Worm (Caenorhabditis elegans): Measurements from ENCODE around the gene sdz-24.

Gene sdz-24

DNA sequence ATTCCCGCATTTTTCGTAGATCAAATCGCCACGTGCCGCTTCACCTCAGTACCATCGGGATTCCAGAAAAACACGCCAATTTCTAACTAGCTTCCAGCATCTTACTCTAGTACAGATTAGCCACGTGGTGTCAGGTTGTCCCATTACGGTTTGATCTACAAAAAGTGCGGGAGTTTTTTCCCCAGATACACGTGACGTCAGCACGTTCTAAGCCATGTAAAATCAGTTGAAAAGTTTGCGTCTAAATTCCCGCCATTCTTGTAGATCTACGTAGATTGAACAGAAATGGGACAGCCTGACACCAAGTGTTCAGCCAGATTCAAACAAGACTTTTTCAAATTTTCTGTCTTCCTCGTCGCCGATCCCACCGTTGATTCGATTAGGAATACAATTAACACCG is 20.1 kb downstream of the sdz-24 start, which contains the start of gene T02H6.9:
T02H6.9 (plus strand) TSS at position 301 of the 400 bp plus-strand sequence.
- TF ChIP-seq unc-62 (GFP tag; optimal IDR thresholded peaks at IDR 0.05) = no peak
- TF ChIP-seq zag-1 (tag; optimal IDR thresholded peaks at IDR 0.05) = no peak
- no peak for TF ChIP-seq alr-1 (tag; optimal IDR thresholded peaks at IDR 0.05)
- no peak for TF ChIP-seq ceh-82 (tag; optimal IDR thresholded peaks at IDR 0.05)
- TF ChIP-seq peb-1 (tag; optimal IDR thresholded peaks at IDR 0.05) = no peak
- TF ChIP-seq nhr-237 (tag; optimal IDR thresholded peaks at IDR 0.05) = no peak
- no peak for TF ChIP-seq nhr-21 (tag; optimal IDR thresholded peaks at IDR 0.05)
- no peak for TF ChIP-seq ceh-16 (tag; optimal IDR thresholded peaks at IDR 0.05)
- TF ChIP-seq nhr-77 (tag; optimal IDR thresholded peaks at IDR 0.05) = no peak
- no peak for TF ChIP-seq skn-1 (tag; optimal IDR thresholded peaks at IDR 0.05)
- TF ChIP-seq ztf-11 (tag; optimal IDR thresholded peaks at IDR 0.05) = no peak
- TF ChIP-seq nhr-10 (tag; optimal IDR thresholded peaks at IDR 0.05) = no peak
- no peak for TF ChIP-seq blmp-1 (tag; optimal IDR thresholded peaks at IDR 0.05; ENCODE audit: insufficient read depth)
- TF ChIP-seq nhr-6 (tag; optimal IDR thresholded peaks at IDR 0.05) = no peak
- TF ChIP-seq sma-3 (GFP tag; optimal IDR thresholded peaks at IDR 0.05) = no peak
- TF ChIP-seq Y55F3AM.14 (GFP tag; optimal IDR thresholded peaks at IDR 0.05) = no peak

DNA sequence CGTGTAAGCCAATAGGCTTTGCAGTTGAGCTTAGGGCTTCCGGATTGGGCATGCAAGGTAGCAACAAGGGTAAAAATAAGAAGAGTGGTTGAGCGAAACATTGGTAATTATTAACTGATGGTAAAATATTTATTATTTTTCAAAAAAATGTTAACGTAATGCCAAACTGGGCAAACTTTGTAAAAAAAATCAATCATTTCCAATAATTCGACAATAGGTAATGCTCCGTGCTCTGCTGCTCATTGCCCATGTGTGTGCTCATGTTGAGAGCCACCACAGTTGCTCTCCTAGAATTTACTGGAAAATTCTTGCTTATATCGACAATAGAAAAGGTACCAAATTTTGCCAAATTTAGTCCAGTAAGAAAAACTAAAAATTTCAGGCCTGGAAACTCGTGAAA is 22.1 kb downstream of the sdz-24 start, which contains the start of the genes T02H6.10 and T02H6.8:
T02H6.10 (minus strand) TSS at position 101 of the 400 bp plus-strand sequence.
T02H6.8 (plus strand) TSS at position 221 of the 400 bp plus-strand sequence.
- TF ChIP-seq lin-13 (GFP tag; optimal IDR thresholded peaks at IDR 0.05) (no peak), crh-2 (tag; optimal IDR thresholded peaks at IDR 0.05) (no peak)

DNA sequence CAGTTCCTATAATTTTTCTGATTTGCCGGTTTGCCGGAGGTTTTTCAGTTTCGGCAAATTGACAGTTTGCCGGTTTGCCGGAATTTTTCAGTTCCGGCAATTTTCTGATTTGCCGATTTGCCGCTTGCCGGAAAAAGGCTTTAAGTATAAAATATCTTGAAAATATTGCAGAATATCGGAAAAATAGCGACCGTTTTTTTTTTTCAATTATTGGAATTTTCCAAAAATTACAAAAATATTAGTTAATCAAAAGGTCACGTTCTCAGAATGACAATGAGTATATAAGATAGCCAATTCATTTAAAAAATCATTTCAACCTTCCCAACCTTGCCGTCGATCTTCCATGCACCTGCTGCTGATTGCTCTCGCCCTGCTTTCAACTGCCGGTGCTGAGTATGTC is 23.9 kb downstream of the sdz-24 start, which contains the start of gene T02H6.7:
T02H6.7 (plus strand) TSS at position 301 of the 400 bp plus-strand sequence.
- no peak for TF ChIP-seq lin-11 (tag; optimal IDR thresholded peaks at IDR 0.05)
- no peak for TF ChIP-seq aly-2 (tag; optimal IDR thresholded peaks at IDR 0.05)
- no peak for TF ChIP-seq nhr-25 (tag; optimal IDR thresholded peaks at IDR 0.05)
- TF ChIP-seq lin-13 (GFP tag; optimal IDR thresholded peaks at IDR 0.05) = no peak
- no peak for TF ChIP-seq C34F6.9 (tag; optimal IDR thresholded peaks at IDR 0.05)
- no peak for TF ChIP-seq mbf-1 (tag; optimal IDR thresholded peaks at IDR 0.05)
- no peak for TF ChIP-seq ama-1 (optimal IDR thresholded peaks at IDR 0.05)
- no peak for TF ChIP-seq lin-39 (tag; optimal IDR thresholded peaks at IDR 0.05)
- no peak for TF ChIP-seq skn-1 (tag; optimal IDR thresholded peaks at IDR 0.05)
- no peak for TF ChIP-seq sma-9 (GFP tag; optimal IDR thresholded peaks at IDR 0.05)
- TF ChIP-seq sma-9 (tag; optimal IDR thresholded peaks at IDR 0.05) = no peak
- TF ChIP-seq egl-27 (tag; optimal IDR thresholded peaks at IDR 0.05) = no peak
- no peak for TF ChIP-seq elt-1 (tag; optimal IDR thresholded peaks at IDR 0.05)
- no peak for TF ChIP-seq nhr-6 (tag; optimal IDR thresholded peaks at IDR 0.05)
- TF ChIP-seq peb-1 (tag; optimal IDR thresholded peaks at IDR 0.05) = no peak
- TF ChIP-seq nhr-10 (tag; optimal IDR thresholded peaks at IDR 0.05) = no peak
- TF ChIP-seq ztf-4 (tag; optimal IDR thresholded peaks at IDR 0.05) = no peak
- TF ChIP-seq crh-2 (tag; optimal IDR thresholded peaks at IDR 0.05) = no peak
- no peak for TF ChIP-seq ztf-11 (tag; optimal IDR thresholded peaks at IDR 0.05)
- no peak for TF ChIP-seq ztf-1 (GFP tag; conservative IDR thresholded peaks at IDR 0.05)

DNA sequence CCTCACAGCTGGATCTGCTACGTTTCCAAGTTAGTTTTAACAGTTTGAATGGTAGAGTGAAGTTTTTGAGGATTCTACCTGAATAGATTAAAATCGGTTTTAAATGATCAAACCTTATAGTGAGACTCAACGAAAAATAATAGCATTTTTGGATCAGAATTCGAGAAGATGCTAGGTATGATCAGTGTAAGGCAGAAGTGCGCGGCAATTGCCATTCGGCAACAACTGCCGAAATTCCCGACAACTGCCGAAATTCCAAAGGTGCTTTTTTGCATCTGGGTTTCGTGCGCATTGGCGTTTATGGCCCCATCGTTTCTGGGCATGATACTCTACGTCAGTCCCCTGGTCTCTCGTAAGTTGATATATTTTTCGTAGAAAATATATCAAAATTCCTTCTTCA is 25.0 kb downstream of the sdz-24 start, which contains the start of gene T02H6.6:
T02H6.6 (plus strand) TSS at position 301 of the 400 bp plus-strand sequence.
- TF ChIP-seq lin-39 (tag; optimal IDR thresholded peaks at IDR 0.05) (no peak), ztf-11 (tag; optimal IDR thresholded peaks at IDR 0.05) (no peak), ztf-1 (GFP tag; conservative IDR thresholded peaks at IDR 0.05) (no peak), nhr-21 (tag; optimal IDR thresholded peaks at IDR 0.05) (no peak), ztf-4 (tag; optimal IDR thresholded peaks at IDR 0.05) (no peak), nhr-23 (tag; optimal IDR thresholded peaks at IDR 0.05) (no peak), snpc-4 (tag; optimal IDR thresholded peaks at IDR 0.05) (no peak), unc-39 (tag; optimal IDR thresholded peaks at IDR 0.05) (no peak), Y55F3AM.14 (GFP tag; optimal IDR thresholded peaks at IDR 0.05) (no peak), crh-2 (tag; optimal IDR thresholded peaks at IDR 0.05) (no peak), elt-3 (tag; optimal IDR thresholded peaks at IDR 0.05) (no peak), gmeb-1 (tag; optimal IDR thresholded peaks at IDR 0.05) (no peak), alr-1 (tag; optimal IDR thresholded peaks at IDR 0.05) (no peak), peb-1 (tag; optimal IDR thresholded peaks at IDR 0.05) (no peak), nhr-77 (tag; optimal IDR thresholded peaks at IDR 0.05) (no peak)

DNA sequence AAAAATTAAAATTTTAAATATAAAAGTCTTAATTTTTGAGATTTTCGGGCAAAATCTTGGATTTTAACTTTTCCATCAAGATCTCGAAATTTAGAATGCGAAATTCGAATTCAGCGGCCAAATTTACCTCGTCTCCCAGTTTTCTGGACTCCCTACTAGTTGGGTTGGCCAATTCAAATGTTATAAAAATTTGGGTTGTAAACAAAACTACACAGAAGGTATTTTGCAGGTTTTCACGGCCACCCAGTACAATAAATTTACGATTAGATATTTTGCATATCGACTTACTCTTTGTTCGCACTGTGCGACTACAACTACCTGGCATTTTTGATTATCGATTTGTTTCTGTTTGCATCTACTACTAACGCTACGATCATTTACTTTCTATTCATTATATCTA is 26.3 kb downstream of the sdz-24 start, which contains the start of gene T02H6.5:
T02H6.5 (plus strand) TSS at position 301 of the 400 bp plus-strand sequence.
- TF ChIP-seq egl-27 (tag; optimal IDR thresholded peaks at IDR 0.05) (no peak), F13H6.1 (tag; optimal IDR thresholded peaks at IDR 0.05) (no peak), nhr-11 (tag; optimal IDR thresholded peaks at IDR 0.05) (no peak), ztf-1 (GFP tag; conservative IDR thresholded peaks at IDR 0.05) (no peak), lsy-2 (tag; optimal IDR thresholded peaks at IDR 0.05) (no peak), ceh-82 (tag; optimal IDR thresholded peaks at IDR 0.05) (no peak), crh-2 (tag; optimal IDR thresholded peaks at IDR 0.05) (no peak), unc-55 (GFP tag; optimal IDR thresholded peaks at IDR 0.05) (no peak)

Measured in whole organism, L2 larva.